Worm (Caenorhabditis elegans) whole organism, L3 larva: ENCODE measurements around the gene Y69A2AR.47.

Experiments
- R02D3.7 ChIP-seq: fragments of 150-350 bp; optimal IDR thresholded peaks from 2 replicates; lab custom pipeline; 2014; ENCODE audit warnings: missing biosample characterization, missing genetic modification characterization
- ZK546.5 ChIP-seq: sonication (generic microtip); optimal IDR thresholded peaks from 2 replicates; lab custom pipeline; 2017; ENCODE audit warnings: missing biosample characterization, missing genetic modification characterization
- aly-2 ChIP-seq: fragments of 150-350 bp; optimal IDR thresholded peaks from 2 replicates; lab custom pipeline; 2014; ENCODE audit warnings: missing biosample characterization, missing genetic modification characterization
- ceh-16 ChIP-seq: sonication (generic microtip); optimal IDR thresholded peaks from 2 replicates; lab custom pipeline; 2017; ENCODE audit warnings: missing biosample characterization, missing genetic modification characterization
- ceh-82 ChIP-seq: fragments of 150-350 bp; optimal IDR thresholded peaks from 2 replicates; lab custom pipeline; 2014; ENCODE audit warnings: missing biosample characterization, missing genetic modification characterization
- ceh-9 ChIP-seq: sonication (generic microtip); optimal IDR thresholded peaks from 2 replicates; lab custom pipeline; 2018; ENCODE audit warnings: missing biosample characterization, missing genetic modification characterization
- daf-12 ChIP-seq: fragments of 150-350 bp; optimal IDR thresholded peaks from 2 replicates; lab custom pipeline; 2014; ENCODE audit warnings: missing biosample characterization, missing genetic modification reagents, missing genetic modification characterization
- egl-5 ChIP-seq: fragments of 150-350 bp; optimal IDR thresholded peaks from 2 replicates; lab custom pipeline; 2017; ENCODE audit warnings: missing biosample characterization, missing genetic modification reagents, missing genetic modification characterization, inconsistent platforms
- elt-1 ChIP-seq: fragments of 150-350 bp; optimal IDR thresholded peaks from 2 replicates; lab custom pipeline; 2014; ENCODE audit warnings: missing biosample characterization, missing genetic modification characterization
- eor-1 ChIP-seq, 2 experiments: fragments of 150-350 bp; optimal IDR thresholded peaks; 2 replicates each; lab custom pipeline; 2014 to 2018; ENCODE audit warnings: missing biosample characterization in 2 of 2, missing genetic modification characterization in 2 of 2
- fkh-10 ChIP-seq: sonication (generic microtip); optimal IDR thresholded peaks from 2 replicates; lab custom pipeline; 2017; ENCODE audit warnings: missing biosample characterization, missing genetic modification reagents, missing genetic modification characterization
- fkh-2 ChIP-seq: fragments of 150-350 bp; optimal IDR thresholded peaks from 2 replicates; lab custom pipeline; 2014; ENCODE audit warnings: missing biosample characterization, missing genetic modification reagents, missing genetic modification characterization
- hmg-11 ChIP-seq: sonication (generic microtip); optimal IDR thresholded peaks from 2 replicates; lab custom pipeline; 2016; ENCODE audit warnings: missing genetic modification characterization, missing compliant biosample characterization
- jun-1 ChIP-seq: fragments of 150-350 bp; optimal IDR thresholded peaks from 2 replicates; lab custom pipeline; 2014; ENCODE audit warnings: missing biosample characterization, missing genetic modification reagents, missing genetic modification characterization
- lin-15B ChIP-seq: fragments of 150-350 bp; optimal IDR thresholded peaks from 2 replicates; lab custom pipeline; 2014; ENCODE audit warnings: missing biosample characterization, missing genetic modification characterization
- lin-39 ChIP-seq: fragments of 150-350 bp; optimal IDR thresholded peaks from 2 replicates; lab custom pipeline; 2018; ENCODE audit warnings: missing biosample characterization, missing genetic modification reagents, missing genetic modification characterization
- lsy-12 ChIP-seq: sonication (generic microtip); optimal IDR thresholded peaks from 2 replicates; lab custom pipeline; 2016; ENCODE audit warnings: mild to moderate bottlenecking, missing genetic modification characterization, missing compliant biosample characterization
- mdl-1 ChIP-seq: fragments of 150-350 bp; optimal IDR thresholded peaks from 2 replicates; lab custom pipeline; 2014; ENCODE audit warnings: missing biosample characterization, missing genetic modification characterization
- mml-1 ChIP-seq: fragments of 150-350 bp; sonication (generic microtip); optimal IDR thresholded peaks from 3 replicates; lab custom pipeline; 2014; ENCODE audit warnings: missing biosample characterization, missing genetic modification characterization
- nfya-1 ChIP-seq: sonication (generic microtip); optimal IDR thresholded peaks from 2 replicates; lab custom pipeline; 2017; ENCODE audit warnings: missing genetic modification characterization, mild to moderate bottlenecking, missing compliant biosample characterization, antibody characterized with exemption, moderate library complexity; ENCODE audit not compliant: insufficient read depth
- nhr-11 ChIP-seq: fragments of 150-350 bp; optimal IDR thresholded peaks from 2 replicates; lab custom pipeline; 2014; ENCODE audit warnings: missing biosample characterization, missing genetic modification characterization
- nhr-12 ChIP-seq: fragments of 150-350 bp; optimal IDR thresholded peaks from 2 replicates; lab custom pipeline; 2014; ENCODE audit warnings: missing biosample characterization, missing genetic modification characterization
- nhr-28 ChIP-seq: fragments of 150-350 bp; optimal IDR thresholded peaks from 2 replicates; lab custom pipeline; 2014; ENCODE audit warnings: missing biosample characterization, missing genetic modification characterization
- nhr-43 ChIP-seq: sonication (generic microtip); optimal IDR thresholded peaks from 2 replicates; lab custom pipeline; 2016; ENCODE audit warnings: mild to moderate bottlenecking, missing genetic modification characterization, missing compliant biosample characterization; ENCODE audit not compliant: poor library complexity, severe bottlenecking
- nhr-67 ChIP-seq: fragments of 150-350 bp; optimal IDR thresholded peaks from 2 replicates; lab custom pipeline; 2014; ENCODE audit warnings: missing biosample characterization, missing genetic modification characterization
- nhr-76 ChIP-seq: fragments of 150-350 bp; sonication (generic microtip); optimal IDR thresholded peaks from 5 replicates; lab custom pipeline; 2014; ENCODE audit warnings: missing biosample characterization, missing genetic modification characterization
- nhr-77 ChIP-seq: fragments of 150-350 bp; optimal IDR thresholded peaks from 2 replicates; lab custom pipeline; 2014; ENCODE audit warnings: missing biosample characterization, missing genetic modification characterization
- pqm-1 ChIP-seq: fragments of 150-350 bp; optimal IDR thresholded peaks from 2 replicates; lab custom pipeline; 2017; ENCODE audit warnings: missing biosample characterization, missing genetic modification characterization, inconsistent platforms
- skn-1 ChIP-seq: fragments of 150-350 bp; optimal IDR thresholded peaks from 2 replicates; lab custom pipeline; 2014; ENCODE audit warnings: missing biosample characterization, missing genetic modification characterization
- snpc-4 ChIP-seq: fragments of 150-350 bp; optimal IDR thresholded peaks from 2 replicates; lab custom pipeline; 2014; ENCODE audit warnings: missing biosample characterization, missing genetic modification characterization
- unc-39 ChIP-seq: sonication (generic microtip); optimal IDR thresholded peaks from 4 replicates; lab custom pipeline; 2017; ENCODE audit warnings: missing biosample characterization, missing genetic modification characterization
- unc-62 ChIP-seq: fragments of 150-350 bp; sonication (generic microtip); optimal IDR thresholded peaks from 4 replicates; lab custom pipeline; 2014; ENCODE audit warnings: missing biosample characterization, missing genetic modification reagents, missing genetic modification characterization
- zag-1 ChIP-seq: fragments of 150-350 bp; optimal IDR thresholded peaks from 2 replicates; lab custom pipeline; 2014; ENCODE audit warnings: missing biosample characterization, missing genetic modification characterization
- ztf-11 ChIP-seq: fragments of 150-350 bp; optimal IDR thresholded peaks from 2 replicates; lab custom pipeline; 2014; ENCODE audit warnings: missing biosample characterization, missing genetic modification characterization
- ztf-4 ChIP-seq: fragments of 150-350 bp; optimal IDR thresholded peaks from 2 replicates; lab custom pipeline; 2014; ENCODE audit warnings: missing biosample characterization, missing genetic modification characterization

Gene Y69A2AR.47

ce11 chrIV:2556211-2556610 is 41.3 kb upstream of the Y69A2AR.47 start:
- no peak for TF ChIP-seq aly-2
- TF ChIP-seq lin-39 (tag; lab: Kevin White, UChicago) = no peak
- no peak for TF ChIP-seq daf-12
- TF ChIP-seq eor-1 (tag; optimal IDR thresholded peaks at IDR 0.05; lab: Kevin White, UChicago) = no peak
- TF ChIP-seq unc-39 (tag; lab: Kevin White, UChicago) = no peak
- TF ChIP-seq nhr-76 = no peak

DNA sequence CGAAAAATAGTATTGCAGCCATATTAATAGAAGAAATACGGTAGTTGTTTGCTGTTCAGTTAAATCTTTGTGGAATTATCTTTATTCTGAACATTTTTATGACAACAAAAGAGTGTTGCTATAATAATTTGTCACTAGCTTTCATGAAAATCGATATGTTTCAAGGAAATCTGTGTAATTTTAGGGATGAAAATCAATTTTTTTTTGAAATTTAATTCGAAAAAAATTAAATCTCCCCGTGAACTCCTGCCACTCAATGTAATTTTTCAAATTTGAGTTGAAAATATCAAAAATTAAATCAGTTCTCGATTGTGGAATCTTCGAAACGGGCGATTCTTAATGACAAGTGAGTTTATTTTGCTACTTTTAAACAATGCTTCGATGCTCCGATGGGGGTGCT is 36.2 kb upstream of the Y69A2AR.47 start, which contains the start of gene Y69A2AR.46:
Y69A2AR.46 (plus strand) TSS at position 301 of the 400 bp plus-strand sequence.
- TF ChIP-seq mml-1 (tag; lab: Kevin White, UChicago) (no peak), unc-62 (GFP tag; lab: Kevin White, UChicago) (no peak), daf-12 (no peak)

ce11 chrIV:2562071-2562470 is 35.4 kb upstream of the Y69A2AR.47 start, which contains the start of gene Y69A2AR.50:
TSS of gene Y69A2AR.50 (plus strand) at chrIV:2562371.
- TF ChIP-seq nhr-28 (tag; lab: Kevin White, UChicago) (no peak), egl-5 (no peak)

- no peak for TF ChIP-seq unc-39 (tag; lab: Kevin White, UChicago)
- no peak for TF ChIP-seq jun-1 (tag; lab: Kevin White, UChicago)
- TF ChIP-seq ztf-11 = no peak
- TF ChIP-seq fkh-2 = no peak
- no peak for TF ChIP-seq ztf-4 (tag; lab: Kevin White, UChicago)
- TF ChIP-seq skn-1 (tag; lab: Kevin White, UChicago) = no peak
- no peak for TF ChIP-seq zag-1 (tag; lab: Kevin White, UChicago)
- no peak for TF ChIP-seq nhr-11
These were observed 33.5 kb upstream of the Y69A2AR.47 start, which contains the start of gene Y69A2AR.24 for ce11 chrIV:2563969-2564368. TSS of gene Y69A2AR.24 (minus strand) at chrIV:2564069.

DNA sequence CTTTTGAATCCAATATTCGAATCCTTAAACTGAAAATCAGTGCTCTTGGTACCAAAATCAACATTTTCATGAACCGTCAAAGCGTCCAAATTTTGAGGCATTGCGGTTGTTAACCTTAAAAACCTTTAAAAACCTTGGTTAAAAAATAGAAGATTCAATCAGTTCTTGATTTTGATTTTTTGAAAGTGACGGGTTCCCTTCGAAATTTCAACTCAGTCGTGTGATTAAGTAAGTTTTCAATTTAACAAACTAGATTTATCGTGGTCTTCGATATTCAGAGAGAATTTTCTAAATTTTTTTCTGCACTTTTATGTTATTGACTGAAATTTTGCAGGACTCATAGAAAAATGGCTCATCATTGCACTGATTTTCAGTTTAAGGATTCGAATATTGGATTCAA is 29.2 kb upstream of the Y69A2AR.47 start, which contains the start of the genes Y69A2AR.25 and Y69A2AR.12:
Y69A2AR.25 (minus strand) TSS at position 101 of the 400 bp plus-strand sequence.
Y69A2AR.12 (plus strand) TSS at position 348 of the 400 bp plus-strand sequence.
- TF ChIP-seq nhr-11 = no peak
- no peak for TF ChIP-seq nhr-28 (tag; lab: Kevin White, UChicago)
- no peak for TF ChIP-seq nfya-1
- TF ChIP-seq pqm-1 = no peak
- TF ChIP-seq lin-39 (tag; lab: Kevin White, UChicago) = no peak
- TF ChIP-seq lsy-12 (tag; lab: Kevin White, UChicago) = no peak
- no peak for TF ChIP-seq ZK546.5 (tag; lab: Kevin White, UChicago)
- TF ChIP-seq ceh-16 (tag; lab: Kevin White, UChicago) = no peak
- no peak for TF ChIP-seq skn-1 (tag; lab: Kevin White, UChicago)
- no peak for TF ChIP-seq jun-1 (tag; lab: Kevin White, UChicago)
- no peak for TF ChIP-seq mdl-1 (tag; lab: Kevin White, UChicago)

- TF ChIP-seq ceh-82 (tag; lab: Kevin White, UChicago) = no peak
- TF ChIP-seq nhr-12 (tag; lab: Kevin White, UChicago) = no peak
- no peak for TF ChIP-seq nhr-43 (tag; lab: Kevin White, UChicago)
- no peak for TF ChIP-seq lin-39 (tag; lab: Kevin White, UChicago)
- TF ChIP-seq nhr-77 = no peak
- no peak for TF ChIP-seq unc-39 (tag; lab: Kevin White, UChicago)
- no peak for TF ChIP-seq elt-1
- no peak for TF ChIP-seq eor-1 (tag; optimal IDR thresholded peaks at IDR 0.05; lab: Kevin White, UChicago)
- no peak for TF ChIP-seq snpc-4 (tag; lab: Kevin White, UChicago)
- TF ChIP-seq unc-62 (GFP tag; lab: Kevin White, UChicago) = no peak
- TF ChIP-seq skn-1 (tag; lab: Kevin White, UChicago) = no peak
- no peak for TF ChIP-seq jun-1 (tag; lab: Kevin White, UChicago)
- TF ChIP-seq daf-12 = no peak
These were observed 25.4 kb upstream of the Y69A2AR.47 start, which contains the start of gene Y69A2AR.51 for ce11 chrIV:2572107-2572506. TSS of gene Y69A2AR.51 (plus strand) at chrIV:2572407.

DNA sequence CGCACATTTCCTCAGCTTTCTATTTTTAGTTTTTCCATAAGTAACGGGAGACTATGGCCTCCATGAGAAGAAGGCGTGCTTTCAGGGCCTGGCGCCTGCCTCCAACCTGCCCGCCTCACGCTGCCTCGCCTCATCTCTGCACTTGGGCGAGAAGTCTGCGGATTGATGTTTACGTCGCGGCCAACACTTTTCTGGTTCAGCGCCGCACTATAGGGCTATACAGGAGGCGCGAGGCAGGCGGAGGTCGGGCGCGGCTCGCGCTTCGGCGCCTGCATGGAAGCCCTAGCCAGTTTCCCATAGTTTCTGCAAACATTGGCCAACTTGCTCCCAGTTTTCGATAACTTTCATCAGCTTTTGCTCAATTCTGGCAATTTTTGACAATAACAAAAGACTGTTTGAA is 24.4 kb upstream of the Y69A2AR.47 start:
- no peak for TF ChIP-seq elt-1
- TF ChIP-seq ceh-16 (tag; lab: Kevin White, UChicago) = no peak
- TF ChIP-seq lin-15B (tag; lab: Kevin White, UChicago) = no peak
- TF ChIP-seq hmg-11 (tag; lab: Kevin White, UChicago) = no peak
- TF ChIP-seq ceh-9 (tag; lab: Kevin White, UChicago) = no peak
- no peak for TF ChIP-seq R02D3.7 (tag; lab: Kevin White, UChicago)
- TF ChIP-seq nhr-67 (tag; lab: Kevin White, UChicago) = no peak
- no peak for TF ChIP-seq nfya-1
- TF ChIP-seq lsy-12 (tag; lab: Kevin White, UChicago) = no peak
- TF ChIP-seq ZK546.5 (tag; lab: Kevin White, UChicago) = no peak
- TF ChIP-seq fkh-10 (GFP tag; lab: Kevin White, UChicago) = no peak
- no peak for TF ChIP-seq ceh-82 (tag; lab: Kevin White, UChicago)
- TF ChIP-seq mdl-1 (tag; lab: Kevin White, UChicago) = no peak
- TF ChIP-seq, all 47 proteins: peak for 0
